Fruit fly (Drosophila melanogaster) whole organism, embryonic: ENCODE data around the gene Smu1.
A peak's percentile ranks its signal among the peaks of the same experiment; 100 is the strongest.

Experiments used
- Abd-B ChIP-seq: fragments of 200-800 bp; sonication (Bioruptor generic); optimal IDR thresholded peaks from 2 replicates; lab custom pipeline; 2018; ENCODE audit warnings: missing biosample characterization, mild to moderate bottlenecking, missing genetic modification characterization, moderate library complexity
- Antp ChIP-seq: fragments of 200-800 bp; sonication (Bioruptor generic); optimal IDR thresholded peaks from 3 replicates; lab custom pipeline; 2016; ENCODE audit warnings: missing biosample characterization, missing genetic modification characterization
- Awh ChIP-seq: fragments of 200-800 bp; sonication (Bioruptor generic); IDR thresholded peaks from 2 replicates; pipeline ENCODE4, ENCODE4 v1.3.6; 2022; ENCODE audit warnings: missing biosample characterization, missing genetic modification characterization
- BtbVII ChIP-seq: fragments of 200-800 bp; sonication (Bioruptor generic); optimal IDR thresholded peaks from 3 replicates; lab custom pipeline; 2017; ENCODE audit warnings: missing biosample characterization, mild to moderate bottlenecking, missing genetic modification characterization
- CG11456 ChIP-seq: fragments of 200-800 bp; sonication (Bioruptor generic); IDR thresholded peaks from 3 replicates; pipeline ENCODE4 v1.3.6; 2022; ENCODE audit warnings: missing biosample characterization, missing genetic modification characterization
- CG11504 ChIP-seq: fragments of 200-800 bp; sonication (Bioruptor generic); optimal IDR thresholded peaks from 3 replicates; lab custom pipeline; 2019; ENCODE audit warnings: missing biosample characterization, mild to moderate bottlenecking, missing genetic modification characterization, moderate library complexity
- CG12104 ChIP-seq: fragments of 200-800 bp; sonication (Bioruptor generic); optimal IDR thresholded peaks from 3 replicates; lab custom pipeline; 2016; ENCODE audit warnings: missing biosample characterization, missing genetic modification characterization
- CG12236 ChIP-seq: fragments of 200-800 bp; sonication (Bioruptor generic); optimal IDR thresholded peaks from 2 replicates; lab custom pipeline; 2016; ENCODE audit warnings: missing biosample characterization, missing genetic modification characterization
- CG14441 ChIP-seq: fragments of 200-800 bp; sonication (Bioruptor generic); IDR thresholded peaks from 2 replicates; pipeline ENCODE4 v1.3.6; 2022; ENCODE audit warnings: missing biosample characterization, missing genetic modification characterization
- CG15269 ChIP-seq: fragments of 200-800 bp; sonication (Bioruptor generic); optimal IDR thresholded peaks from 2 replicates; lab custom pipeline; 2018; ENCODE audit warnings: missing biosample characterization, mild to moderate bottlenecking, missing genetic modification characterization, moderate library complexity
- CG1602 ChIP-seq: fragments of 200-800 bp; sonication (Bioruptor generic); optimal IDR thresholded peaks from 3 replicates; lab custom pipeline; 2016; ENCODE audit warnings: missing biosample characterization, missing genetic modification characterization
- CG17186 ChIP-seq: fragments of 200-800 bp; sonication (Bioruptor generic); optimal IDR thresholded peaks from 3 replicates; lab custom pipeline; 2017; ENCODE audit warnings: missing biosample characterization, missing genetic modification reagents, missing genetic modification characterization
- CG17385 ChIP-seq: fragments of 200-800 bp; sonication (Bioruptor generic); optimal IDR thresholded peaks from 3 replicates; lab custom pipeline; 2018; ENCODE audit warnings: missing biosample characterization, mild to moderate bottlenecking, missing genetic modification characterization
- CG2889 ChIP-seq: fragments of 200-800 bp; sonication (Bioruptor generic); IDR thresholded peaks from 3 replicates; pipeline ENCODE4 v1.3.6; 2022; ENCODE audit warnings: missing biosample characterization, missing genetic modification characterization
- CG32772 ChIP-seq: fragments of 200-800 bp; sonication (Bioruptor generic); IDR thresholded peaks from 2 replicates; pipeline ENCODE4 v1.3.6; 2022; ENCODE audit warnings: missing biosample characterization, missing genetic modification characterization
- CG4404 ChIP-seq: fragments of 200-800 bp; sonication (Bioruptor generic); IDR thresholded peaks from 2 replicates; pipeline ENCODE4 v1.3.6; 2022; ENCODE audit warnings: missing biosample characterization, missing genetic modification characterization
- CG6654 ChIP-seq: fragments of 200-800 bp; sonication (Bioruptor generic); optimal IDR thresholded peaks from 2 replicates; lab custom pipeline; 2017; ENCODE audit warnings: missing biosample characterization, mild to moderate bottlenecking, missing genetic modification characterization
- CG6765 ChIP-seq: fragments of 200-800 bp; sonication (Bioruptor generic); optimal IDR thresholded peaks from 3 replicates; lab custom pipeline; 2017; ENCODE audit warnings: missing biosample characterization, mild to moderate bottlenecking, missing genetic modification characterization
- CG7839 ChIP-seq: fragments of 200-800 bp; sonication (Bioruptor generic); optimal IDR thresholded peaks from 3 replicates; lab custom pipeline; 2018; ENCODE audit warnings: missing biosample characterization, mild to moderate bottlenecking, missing genetic modification characterization, moderate library complexity
- CG8924 ChIP-seq: fragments of 200-800 bp; optimal IDR thresholded peaks from 3 replicates; lab custom pipeline; 2019; ENCODE audit warnings: missing biosample characterization, mild to moderate bottlenecking, missing genetic modification characterization, moderate library complexity
- CG9727 ChIP-seq: fragments of 200-800 bp; sonication (Bioruptor generic); optimal IDR thresholded peaks from 3 replicates; lab custom pipeline; 2017; ENCODE audit warnings: missing biosample characterization, mild to moderate bottlenecking, missing genetic modification characterization
- CHES-1-like ChIP-seq: fragments of 200-800 bp; sonication (Bioruptor generic); optimal IDR thresholded peaks from 2 replicates; lab custom pipeline; 2016; ENCODE audit warnings: missing biosample characterization, missing genetic modification characterization
- CoRest ChIP-seq: fragments of 200-800 bp; sonication (Bioruptor generic); optimal IDR thresholded peaks from 3 replicates; lab custom pipeline; 2018; ENCODE audit warnings: missing biosample characterization, mild to moderate bottlenecking, missing genetic modification characterization, moderate library complexity
- D19A ChIP-seq: fragments of 200-800 bp; optimal IDR thresholded peaks from 3 replicates; lab custom pipeline; 2019; ENCODE audit warnings: missing biosample characterization, mild to moderate bottlenecking, missing genetic modification characterization, moderate library complexity
- Ets65A ChIP-seq: fragments of 200-800 bp; sonication (Bioruptor generic); peaks from one replicate; lab custom pipeline; 2016; ENCODE audit warnings: missing biosample characterization, missing genetic modification characterization
- Fer1 ChIP-seq: fragments of 200-800 bp; sonication (Bioruptor generic); optimal IDR thresholded peaks from 2 replicates; lab custom pipeline; 2017; ENCODE audit warnings: missing biosample characterization, mild to moderate bottlenecking, missing genetic modification characterization
- GATAe ChIP-seq: fragments of 200-800 bp; sonication (Bioruptor generic); conservative IDR thresholded peaks from 2 replicates; pipeline ENCODE4 v1.3.6; 2022; ENCODE audit warnings: missing biosample characterization, missing genetic modification characterization
- Hr3 ChIP-seq: fragments of 200-800 bp; sonication (Bioruptor generic); optimal IDR thresholded peaks from 3 replicates; lab custom pipeline; 2016; ENCODE audit warnings: missing biosample characterization, missing genetic modification characterization
- Nf-YC ChIP-seq: fragments of 200-800 bp; optimal IDR thresholded peaks from 3 replicates; lab custom pipeline; 2019; ENCODE audit warnings: missing biosample characterization, mild to moderate bottlenecking, missing genetic modification characterization, moderate library complexity
- Optix ChIP-seq: fragments of 200-800 bp; sonication (Bioruptor generic); IDR thresholded peaks from 3 replicates; pipeline ENCODE4 v1.3.6; 2022; ENCODE audit warnings: missing biosample characterization, missing genetic modification characterization
- ab ChIP-seq: fragments of 200-800 bp; sonication (Bioruptor generic); optimal IDR thresholded peaks from 2 replicates; lab custom pipeline; 2016; ENCODE audit warnings: missing biosample characterization, missing genetic modification characterization
- amos ChIP-seq: fragments of 200-800 bp; sonication (Bioruptor generic); IDR thresholded peaks from 2 replicates; pipeline ENCODE4 v1.3.6; 2022; ENCODE audit warnings: missing biosample characterization, missing genetic modification characterization; ENCODE audit not compliant: partially characterized antibody
- aop ChIP-seq: fragments of 200-800 bp; sonication (Bioruptor generic); IDR thresholded peaks from 2 replicates; pipeline ENCODE4 v1.3.6; 2022; ENCODE audit warnings: missing biosample characterization, missing genetic modification characterization
- chn ChIP-seq: fragments of 200-800 bp; sonication (Bioruptor generic); optimal IDR thresholded peaks from 2 replicates; lab custom pipeline; 2016; ENCODE audit warnings: missing biosample characterization, missing genetic modification characterization
- eyg ChIP-seq: fragments of 200-800 bp; sonication (Bioruptor generic); optimal IDR thresholded peaks from 3 replicates; lab custom pipeline; 2016; ENCODE audit warnings: missing biosample characterization, missing genetic modification characterization
- gcm2 ChIP-seq: fragments of 200-800 bp; sonication (Bioruptor generic); optimal IDR thresholded peaks from 2 replicates; lab custom pipeline; 2016; ENCODE audit warnings: missing biosample characterization, missing genetic modification characterization
- gt ChIP-seq: fragments of 200-800 bp; sonication (Bioruptor generic); IDR thresholded peaks from 2 replicates; pipeline ENCODE4 v1.3.6; 2022; ENCODE audit warnings: missing biosample characterization, missing genetic modification characterization
- kah ChIP-seq: fragments of 200-800 bp; sonication (Bioruptor generic); optimal IDR thresholded peaks from 2 replicates; lab custom pipeline; 2018; ENCODE audit warnings: missing biosample characterization, mild to moderate bottlenecking, missing genetic modification characterization
- knrl ChIP-seq: fragments of 200-800 bp; sonication (Bioruptor generic); IDR thresholded peaks from 3 replicates; pipeline ENCODE4 v1.3.6; 2022; ENCODE audit warnings: missing biosample characterization, missing genetic modification characterization; ENCODE audit not compliant: partially characterized antibody
- lmd ChIP-seq: fragments of 200-800 bp; sonication (Bioruptor generic); IDR thresholded peaks from 2 replicates; pipeline ENCODE4 v1.3.6; 2022; ENCODE audit warnings: missing biosample characterization, missing genetic modification characterization
- nau ChIP-seq: fragments of 200-800 bp; sonication (Bioruptor generic); optimal IDR thresholded peaks from 3 replicates; lab custom pipeline; 2017; ENCODE audit warnings: missing biosample characterization, mild to moderate bottlenecking, missing genetic modification characterization, missing genetic modification reagents
- pum ChIP-seq: fragments of 200-800 bp; sonication (Bioruptor generic); optimal IDR thresholded peaks from 2 replicates; lab custom pipeline; 2016; ENCODE audit warnings: missing biosample characterization, missing genetic modification characterization
- trh ChIP-seq: fragments of 200-800 bp; sonication (Bioruptor generic); optimal IDR thresholded peaks from 2 replicates; lab custom pipeline; 2016; ENCODE audit warnings: missing biosample characterization, missing genetic modification characterization
- unc-4 ChIP-seq: fragments of 200-800 bp; sonication (Bioruptor generic); IDR thresholded peaks from 2 replicates; pipeline ENCODE4 v1.3.6; 2022; ENCODE audit warnings: missing biosample characterization, missing genetic modification characterization; ENCODE audit not compliant: partially characterized antibody
- unpg ChIP-seq: fragments of 200-800 bp; sonication (Bioruptor generic); optimal IDR thresholded peaks from 3 replicates; lab custom pipeline; 2018; ENCODE audit warnings: missing biosample characterization, mild to moderate bottlenecking, missing genetic modification characterization, moderate library complexity
- vvl ChIP-seq: fragments of 200-800 bp; sonication (Bioruptor generic); IDR thresholded peaks from 2 replicates; pipeline ENCODE4 v1.3.6; 2022; ENCODE audit warnings: missing biosample characterization, missing genetic modification characterization
- zen ChIP-seq: fragments of 200-800 bp; sonication (Bioruptor generic); optimal IDR thresholded peaks from 3 replicates; lab custom pipeline; 2018; ENCODE audit warnings: missing biosample characterization, mild to moderate bottlenecking, missing genetic modification characterization, moderate library complexity

The Smu1 gene

DNA sequence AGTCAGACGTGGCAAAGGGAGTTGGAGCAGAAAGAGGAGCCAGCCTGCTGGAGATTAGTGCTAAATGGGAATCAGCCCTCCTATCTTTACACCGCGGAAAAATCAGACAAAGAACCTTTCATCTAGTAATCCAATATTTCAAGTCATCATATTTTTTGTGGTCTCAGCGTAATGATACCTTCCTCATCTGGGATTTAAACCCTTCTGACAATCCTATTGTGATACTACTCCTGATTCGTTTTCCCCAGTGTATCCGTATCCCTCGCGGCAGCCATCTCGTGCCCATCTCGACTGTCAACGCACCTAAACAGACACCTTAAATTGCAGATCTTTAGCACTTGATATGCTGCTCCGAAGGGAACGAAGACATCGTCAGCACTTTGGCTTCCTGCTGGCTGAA, 17.2 kb upstream of the Smu1 start (continued):
- no peak for TF ChIP-seq D19A (tag; lab: Kevin White, UChicago)
- peak; percentile 7; the same call in 1 of the 2 replicates for TF ChIP-seq vvl
- TF ChIP-seq Awh, result no peak
- no peak for TF ChIP-seq nau
- no peak for TF ChIP-seq CoRest (tag; lab: Kevin White, UChicago)
- TF ChIP-seq CG2889 (GFP tag; lab: Robert Waterston, UW), result no peak
- TF ChIP-seq CG32772 (GFP tag; lab: Robert Waterston, UW), result peak; percentile 48; the same call in 1 of the 2 replicates
- TF ChIP-seq lmd (GFP tag; lab: Robert Waterston, UW), result 0 out of 2 replicates have a peak, but pooled peaks have one; percentile 18
- TF ChIP-seq CG7839, result peak; percentile 18
- TF ChIP-seq Ets65A (GFP tag; lab: Kevin White, UChicago), result peak; percentile 83

DNA sequence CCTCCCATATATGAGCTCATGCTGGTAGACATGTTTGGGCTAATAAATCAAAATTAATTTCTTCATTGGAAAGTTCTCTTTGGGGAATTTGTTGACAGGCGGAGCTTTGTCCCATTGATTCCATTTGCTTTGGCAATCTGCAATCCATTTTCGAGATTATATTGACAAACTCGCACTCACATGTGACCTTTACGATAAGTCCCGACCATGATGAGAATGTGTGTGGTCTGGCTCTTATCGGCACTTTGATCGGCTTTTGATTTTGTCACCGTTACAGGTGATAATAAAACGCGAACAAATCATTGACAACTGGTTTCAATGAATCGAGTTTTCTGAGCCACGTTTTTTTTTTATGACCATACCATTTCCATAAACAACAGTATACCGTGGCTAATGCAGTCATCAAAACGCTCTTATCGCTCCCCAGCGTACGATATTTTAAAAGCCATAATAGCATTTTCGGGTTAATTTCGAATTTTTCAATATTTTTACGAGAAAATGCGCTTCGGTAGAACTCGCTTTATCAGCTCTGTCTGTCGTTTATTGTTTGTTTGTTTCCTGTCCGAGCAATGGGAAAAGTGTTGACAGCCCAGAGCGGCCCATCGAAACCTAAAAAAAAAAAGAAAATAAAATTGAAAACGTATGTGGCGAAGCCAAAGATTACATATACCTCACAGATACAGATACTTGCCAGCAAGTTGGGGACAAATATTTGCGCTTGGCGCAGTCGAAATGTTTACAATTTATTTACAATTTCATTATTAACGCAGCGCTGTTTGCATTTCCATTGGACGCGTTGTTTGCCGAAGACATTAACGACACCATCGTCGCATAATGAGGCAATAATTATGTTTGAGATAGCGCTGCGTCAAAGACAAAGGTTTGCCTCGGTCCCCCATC, 16.5 kb upstream of the Smu1 start:
- TF ChIP-seq CG12104 (GFP tag; lab: Kevin White, UChicago), result peak; percentile 39
- TF ChIP-seq gt (GFP tag; lab: Robert Waterston, UW), result no peak
- TF ChIP-seq CG6765 (GFP tag; lab: Kevin White, UChicago), result no peak
- 0 out of 2 replicates have a peak, but pooled peaks have one; percentile 12 for TF ChIP-seq CG14441 (GFP tag; lab: Robert Waterston, UW)
- peak; percentile 49 for TF ChIP-seq CG11504
- TF ChIP-seq amos (GFP tag; lab: Robert Waterston, UW), result no peak
- TF ChIP-seq D19A (tag; lab: Kevin White, UChicago), result peak; percentile 54
- TF ChIP-seq CG1602 (GFP tag; lab: Kevin White, UChicago), result peak; percentile 56
- TF ChIP-seq CG9727 (GFP tag; lab: Kevin White, UChicago), result peak; percentile 58
- TF ChIP-seq CG17385 (GFP tag; lab: Kevin White, UChicago), result peak; percentile 69
- TF ChIP-seq CG12236 (GFP tag; lab: Kevin White, UChicago), result peak; percentile 93
- no peak for TF ChIP-seq ab (GFP tag; lab: Kevin White, UChicago)
- no peak for TF ChIP-seq trh (GFP tag; lab: Kevin White, UChicago)
- TF ChIP-seq Hr3 (GFP tag; lab: Kevin White, UChicago), result peak; percentile 11
- TF ChIP-seq CG8924 (tag; lab: Kevin White, UChicago), result peak; percentile 67
- TF ChIP-seq Abd-B (GFP tag; lab: Kevin White, UChicago), result peak; percentile 12
- no peak for TF ChIP-seq knrl (GFP tag; lab: Robert Waterston, UW)
- TF ChIP-seq Fer1 (GFP tag; lab: Kevin White, UChicago), result peak; percentile 30
- no peak for TF ChIP-seq GATAe
- peak; percentile 48 for TF ChIP-seq chn
- no peak for TF ChIP-seq CG4404 (GFP tag; lab: Robert Waterston, UW)
- no peak for TF ChIP-seq aop (GFP tag; lab: Robert Waterston, UW)
- TF ChIP-seq zen (tag; lab: Kevin White, UChicago), result no peak
- peak; percentile 48 for TF ChIP-seq BtbVII
- TF ChIP-seq CG11456 (GFP tag; lab: Robert Waterston, UW), result no peak
- TF ChIP-seq CG2889 (GFP tag; lab: Robert Waterston, UW), result no peak
- no peak for TF ChIP-seq Nf-YC (tag; lab: Kevin White, UChicago)
- TF ChIP-seq pum (GFP tag; lab: Kevin White, UChicago), result no peak
- peak; percentile 56 for TF ChIP-seq CG17186 (GFP tag; lab: Kevin White, UChicago)
- peak; percentile 72 for TF ChIP-seq CHES-1-like
- TF ChIP-seq unc-4 (GFP tag; lab: Robert Waterston, UW), result no peak
- TF ChIP-seq Optix (GFP tag; lab: Robert Waterston, UW), result peak; percentile 74; the same call in 2 of the 3 replicates
- no peak for TF ChIP-seq Antp
- no peak for TF ChIP-seq CG6654
- peak; percentile 14; the same call in 1 of the 2 replicates for TF ChIP-seq vvl
- peak; percentile 42 for TF ChIP-seq gcm2
- TF ChIP-seq unpg (GFP tag; lab: Kevin White, UChicago), result peak; percentile 78
- no peak for TF ChIP-seq eyg (GFP tag; lab: Kevin White, UChicago)
- TF ChIP-seq CG15269 (tag; lab: Kevin White, UChicago), result peak; percentile 44
- TF ChIP-seq kah (GFP tag; lab: Kevin White, UChicago), result peak; percentile 50
